Worm (Caenorhabditis elegans) whole organism, L2 larva: ENCODE data around the gene atat-2.
A peak's percentile ranks its signal among the peaks of the same experiment; 100 is the strongest.

Experiments used
- C34F6.9 ChIP-seq: fragments of 150-350 bp; optimal IDR thresholded peaks from 2 replicates; lab custom pipeline; 2014; ENCODE audit warnings: missing biosample characterization, missing genetic modification characterization
- F13H6.1 ChIP-seq: sonication (generic microtip); optimal IDR thresholded peaks from 2 replicates; lab custom pipeline; 2016; ENCODE audit warnings: missing genetic modification characterization, missing compliant biosample characterization
- R02D3.7 ChIP-seq: fragments of 150-350 bp; optimal IDR thresholded peaks from 2 replicates; lab custom pipeline; 2014; ENCODE audit warnings: missing biosample characterization, missing genetic modification characterization
- Y55F3AM.14 ChIP-seq: fragments of 200-800 bp; sonication (Bioruptor generic); optimal IDR thresholded peaks from 2 replicates; lab custom pipeline; 2018; ENCODE audit warnings: mild to moderate bottlenecking, missing genetic modification characterization, missing compliant biosample characterization
- ZK546.5 ChIP-seq: sonication (generic microtip); optimal IDR thresholded peaks from 2 replicates; lab custom pipeline; 2017; ENCODE audit warnings: missing biosample characterization, missing genetic modification characterization
- alr-1 ChIP-seq: fragments of 150-350 bp; optimal IDR thresholded peaks from 2 replicates; lab custom pipeline; 2014; ENCODE audit warnings: missing biosample characterization, missing genetic modification characterization
- aly-2 ChIP-seq: fragments of 150-350 bp; optimal IDR thresholded peaks from 2 replicates; lab custom pipeline; 2014; ENCODE audit warnings: missing biosample characterization, missing genetic modification characterization
- ama-1 ChIP-seq: fragments of 150-350 bp; optimal IDR thresholded peaks from 2 replicates; lab custom pipeline; 2018; ENCODE audit warnings: inconsistent platforms
- blmp-1 ChIP-seq: sonication (generic microtip); optimal IDR thresholded peaks from 2 replicates; lab custom pipeline; 2017; ENCODE audit warnings: missing genetic modification characterization, mild to moderate bottlenecking, missing compliant biosample characterization, antibody characterized with exemption, moderate library complexity; ENCODE audit not compliant: insufficient read depth
- ceh-16 ChIP-seq: fragments of 150-350 bp; optimal IDR thresholded peaks from 2 replicates; lab custom pipeline; 2014; ENCODE audit warnings: missing biosample characterization, missing genetic modification characterization
- ceh-82 ChIP-seq: fragments of 150-350 bp; optimal IDR thresholded peaks from 2 replicates; lab custom pipeline; 2014; ENCODE audit warnings: missing biosample characterization, missing genetic modification characterization
- crh-2 ChIP-seq: sonication (generic microtip); optimal IDR thresholded peaks from 2 replicates; lab custom pipeline; 2017; ENCODE audit warnings: missing biosample characterization, missing genetic modification characterization
- dmd-4 ChIP-seq: sonication (generic microtip); optimal IDR thresholded peaks from 2 replicates; lab custom pipeline; 2017; ENCODE audit warnings: missing biosample characterization, missing genetic modification characterization
- egl-27 ChIP-seq: sonication (generic microtip); optimal IDR thresholded peaks from 3 replicates; lab custom pipeline; 2017; ENCODE audit warnings: missing biosample characterization, missing genetic modification reagents, missing genetic modification characterization
- elt-1 ChIP-seq: fragments of 150-350 bp; optimal IDR thresholded peaks from 2 replicates; lab custom pipeline; 2014; ENCODE audit warnings: missing biosample characterization, missing genetic modification characterization
- elt-3 ChIP-seq: sonication (generic microtip); optimal IDR thresholded peaks from 2 replicates; lab custom pipeline; 2017; ENCODE audit warnings: missing biosample characterization, missing genetic modification characterization
- fos-1 ChIP-seq: fragments of 150-350 bp; optimal IDR thresholded peaks from 2 replicates; lab custom pipeline; 2014; ENCODE audit warnings: missing biosample characterization, missing genetic modification characterization
- gmeb-1 ChIP-seq: fragments of 150-350 bp; optimal IDR thresholded peaks from 2 replicates; lab custom pipeline; 2014; ENCODE audit warnings: missing biosample characterization, missing genetic modification characterization
- lin-11 ChIP-seq: fragments of 150-350 bp; sonication (generic microtip); optimal IDR thresholded peaks from 2 replicates; lab custom pipeline; 2014; ENCODE audit warnings: missing biosample characterization, missing genetic modification characterization, inconsistent platforms, mixed read lengths
- lin-13 ChIP-seq: fragments of 150-350 bp; optimal IDR thresholded peaks from 2 replicates; lab custom pipeline; 2014; ENCODE audit warnings: missing biosample characterization, missing genetic modification reagents, missing genetic modification characterization
- lin-39 ChIP-seq: fragments of 150-350 bp; optimal IDR thresholded peaks from 2 replicates; lab custom pipeline; 2014; ENCODE audit warnings: missing biosample characterization, missing genetic modification reagents, missing genetic modification characterization
- lsy-2 ChIP-seq, 2 experiments: fragments of 150-350 bp in 1 of 2; sonication (generic microtip) in 1 of 2; optimal IDR thresholded peaks; 2 replicates each; lab custom pipeline; 2014 to 2017; ENCODE audit warnings: missing biosample characterization in 2 of 2, missing genetic modification characterization in 2 of 2
- mab-5 ChIP-seq: fragments of 150-350 bp; optimal IDR thresholded peaks from 2 replicates; lab custom pipeline; 2014; ENCODE audit warnings: missing biosample characterization, missing genetic modification characterization
- mbf-1 ChIP-seq: sonication (generic microtip); optimal IDR thresholded peaks from 2 replicates; lab custom pipeline; 2017; ENCODE audit warnings: missing biosample characterization, missing genetic modification characterization
- mdl-1 ChIP-seq, 2 experiments: fragments of 150-350 bp in 1 of 2; sonication (generic microtip) in 1 of 2; optimal IDR thresholded peaks; 2 replicates each; lab custom pipeline; 2017; ENCODE audit warnings: missing biosample characterization in 2 of 2, missing genetic modification characterization in 2 of 2
- nhr-10 ChIP-seq: sonication (generic microtip); optimal IDR thresholded peaks from 2 replicates; lab custom pipeline; 2017; ENCODE audit warnings: missing biosample characterization, missing genetic modification characterization
- nhr-11 ChIP-seq: fragments of 150-350 bp; optimal IDR thresholded peaks from 2 replicates; lab custom pipeline; 2014; ENCODE audit warnings: missing biosample characterization, missing genetic modification characterization
- nhr-12 ChIP-seq: fragments of 150-350 bp; optimal IDR thresholded peaks from 2 replicates; lab custom pipeline; 2014; ENCODE audit warnings: missing biosample characterization, missing genetic modification characterization
- nhr-129 ChIP-seq: fragments of 150-350 bp; optimal IDR thresholded peaks from 2 replicates; lab custom pipeline; 2014; ENCODE audit warnings: missing biosample characterization, missing genetic modification characterization
- nhr-21 ChIP-seq: fragments of 150-350 bp; optimal IDR thresholded peaks from 2 replicates; lab custom pipeline; 2014; ENCODE audit warnings: missing biosample characterization, missing genetic modification characterization
- nhr-23 ChIP-seq: fragments of 150-350 bp; optimal IDR thresholded peaks from 2 replicates; lab custom pipeline; 2014; ENCODE audit warnings: missing biosample characterization, missing genetic modification reagents, missing genetic modification characterization
- nhr-237 ChIP-seq: fragments of 150-350 bp; optimal IDR thresholded peaks from 2 replicates; lab custom pipeline; 2014; ENCODE audit warnings: missing biosample characterization, missing genetic modification characterization
- nhr-25 ChIP-seq: fragments of 150-350 bp; sonication (generic microtip); optimal IDR thresholded peaks from 3 replicates; lab custom pipeline; 2014; ENCODE audit warnings: missing biosample characterization, missing genetic modification characterization
- nhr-6 ChIP-seq: fragments of 150-350 bp; optimal IDR thresholded peaks from 2 replicates; lab custom pipeline; 2014; ENCODE audit warnings: missing biosample characterization, missing genetic modification characterization
- nhr-77 ChIP-seq: fragments of 150-350 bp; optimal IDR thresholded peaks from 2 replicates; lab custom pipeline; 2014; ENCODE audit warnings: missing biosample characterization, missing genetic modification characterization
- peb-1 ChIP-seq: fragments of 150-350 bp; optimal IDR thresholded peaks from 2 replicates; lab custom pipeline; 2014; ENCODE audit warnings: missing biosample characterization, missing genetic modification characterization
- sem-4 ChIP-seq: fragments of 150-350 bp; optimal IDR thresholded peaks from 2 replicates; lab custom pipeline; 2014; ENCODE audit warnings: missing biosample characterization, missing genetic modification reagents, missing genetic modification characterization
- skn-1 ChIP-seq: sonication (generic microtip); optimal IDR thresholded peaks from 2 replicates; lab custom pipeline; 2017; ENCODE audit warnings: missing biosample characterization, missing genetic modification characterization
- sma-3 ChIP-seq: sonication (generic microtip); optimal IDR thresholded peaks from 2 replicates; lab custom pipeline; 2016; ENCODE audit warnings: missing genetic modification reagents, missing genetic modification characterization, missing compliant biosample characterization
- sma-9 ChIP-seq, 2 experiments: fragments of 150-350 bp in 1 of 2; sonication (generic microtip) in 1 of 2; optimal IDR thresholded peaks; 2 replicates each; lab custom pipeline; 2014 to 2016; ENCODE audit warnings: missing genetic modification characterization in 2 of 2, mild to moderate bottlenecking in 1 of 2, missing biosample characterization in 1 of 2, missing compliant biosample characterization in 1 of 2, missing genetic modification reagents in 1 of 2, moderate library complexity in 1 of 2
- snpc-4 ChIP-seq: fragments of 150-350 bp; optimal IDR thresholded peaks from 2 replicates; lab custom pipeline; 2014; ENCODE audit warnings: missing biosample characterization, missing genetic modification characterization
- unc-39 ChIP-seq: fragments of 150-350 bp; optimal IDR thresholded peaks from 2 replicates; lab custom pipeline; 2014; ENCODE audit warnings: missing biosample characterization, missing genetic modification characterization
- unc-55 ChIP-seq: fragments of 150-350 bp; sonication (generic microtip); optimal IDR thresholded peaks from 3 replicates; lab custom pipeline; 2014; ENCODE audit warnings: missing biosample characterization, missing genetic modification reagents, missing genetic modification characterization
- unc-62 ChIP-seq: fragments of 150-350 bp; optimal IDR thresholded peaks from 2 replicates; lab custom pipeline; 2014; ENCODE audit warnings: missing biosample characterization, missing genetic modification reagents, missing genetic modification characterization
- zag-1 ChIP-seq: fragments of 150-350 bp; optimal IDR thresholded peaks from 2 replicates; lab custom pipeline; 2014; ENCODE audit warnings: missing biosample characterization, missing genetic modification characterization
- ztf-1 ChIP-seq: fragments of 200-800 bp; sonication (Bioruptor generic); conservative IDR thresholded peaks from 2 replicates; pipeline ENCODE4 v1.3.6; 2022; ENCODE audit warnings: missing genetic modification characterization, missing compliant biosample characterization
- ztf-11 ChIP-seq: sonication (generic microtip); optimal IDR thresholded peaks from 2 replicates; lab custom pipeline; 2017; ENCODE audit warnings: missing biosample characterization, missing genetic modification characterization
- ztf-4 ChIP-seq: fragments of 150-350 bp; optimal IDR thresholded peaks from 2 replicates; lab custom pipeline; 2014; ENCODE audit warnings: missing biosample characterization, missing genetic modification characterization

atat-2 gene

DNA sequence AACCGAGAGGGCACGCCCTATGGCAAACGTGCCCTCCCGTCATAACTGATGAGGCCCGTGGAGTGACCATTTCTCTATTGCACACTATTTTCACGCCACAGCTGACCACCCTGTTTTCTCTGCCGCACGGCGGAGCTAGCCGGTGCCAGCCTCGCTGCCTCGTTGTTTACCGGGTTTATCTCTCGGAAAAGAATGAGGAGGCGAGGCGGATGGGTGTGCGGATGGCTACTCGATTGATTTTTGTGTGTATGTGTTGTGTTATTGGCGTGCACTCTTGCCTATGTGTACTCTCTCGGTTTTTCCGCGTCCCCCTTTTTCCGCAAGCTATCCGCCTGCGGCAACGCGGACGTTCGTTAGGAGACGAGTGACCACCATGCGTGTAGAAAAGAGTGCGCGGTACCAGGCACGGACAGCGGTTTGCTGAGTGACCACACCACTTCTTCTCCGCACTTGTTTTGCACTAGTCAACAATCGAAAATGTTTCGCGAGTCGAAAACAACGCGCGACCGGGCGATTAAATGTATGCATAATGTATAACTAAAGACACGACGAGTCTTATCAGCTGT is 36.8 kb upstream of the atat-2 start:
- peak; percentile 20 for TF ChIP-seq unc-62
- TF ChIP-seq Y55F3AM.14 (GFP tag; lab: Kevin White, UChicago): peak; percentile 98
- no peak for TF ChIP-seq ceh-16
- TF ChIP-seq zag-1 (tag; lab: Kevin White, UChicago): peak; percentile 63
- no peak for TF ChIP-seq skn-1 (tag; lab: Kevin White, UChicago)
- peak; percentile 46 for TF ChIP-seq nhr-129 (tag; lab: Kevin White, UChicago)
- TF ChIP-seq fos-1 (tag; lab: Kevin White, UChicago): peak; percentile 49
- TF ChIP-seq nhr-23: no peak
- TF ChIP-seq gmeb-1 (tag; lab: Kevin White, UChicago): no peak
- TF ChIP-seq nhr-237: no peak
- TF ChIP-seq nhr-25: no peak
- peak; percentile 83 for TF ChIP-seq nhr-21
- TF ChIP-seq nhr-12: no peak
- peak; percentile 68 to 81 for TF ChIP-seq mdl-1 (tag; optimal IDR thresholded peaks at IDR 0.05; lab: Kevin White, UChicago)
- no peak for TF ChIP-seq R02D3.7 (tag; lab: Kevin White, UChicago)
- TF ChIP-seq F13H6.1: peak; percentile 100
- peak; percentile 76 for TF ChIP-seq egl-27 (tag; lab: Kevin White, UChicago)
- peak; percentile 41 for TF ChIP-seq unc-55
- TF ChIP-seq unc-39 (tag; lab: Kevin White, UChicago): no peak
- peak; percentile 58 for TF ChIP-seq sma-3 (GFP tag; lab: Kevin White, UChicago)
- peak in 1 of 2 experiments; percentile 76 for TF ChIP-seq lsy-2 (tag; optimal IDR thresholded peaks at IDR 0.05; lab: Kevin White, UChicago)
- peak; percentile 3 for TF ChIP-seq lin-13 (GFP tag; lab: Kevin White, UChicago)
- TF ChIP-seq nhr-77: no peak
- TF ChIP-seq nhr-10 (tag; lab: Kevin White, UChicago): no peak
- no peak for TF ChIP-seq dmd-4 (tag; lab: Kevin White, UChicago)
- TF ChIP-seq peb-1 (tag; lab: Kevin White, UChicago): peak; percentile 94
- TF ChIP-seq ZK546.5: no peak
- peak; percentile 66 for TF ChIP-seq lin-39 (tag; lab: Kevin White, UChicago)
- no peak for TF ChIP-seq aly-2 (tag; lab: Kevin White, UChicago)
- no peak for TF ChIP-seq ceh-82 (tag; lab: Kevin White, UChicago)
- TF ChIP-seq ama-1 (lab: Kevin White, UChicago): no peak
- TF ChIP-seq ztf-4: no peak
- no peak for TF ChIP-seq nhr-6 (tag; lab: Kevin White, UChicago)
- no peak for TF ChIP-seq mbf-1 (tag; lab: Kevin White, UChicago)
- TF ChIP-seq lin-11: peak; percentile 47
- TF ChIP-seq sem-4: peak; percentile 91
- TF ChIP-seq elt-1 (tag; lab: Kevin White, UChicago): no peak
- no peak for TF ChIP-seq nhr-11 (tag; lab: Kevin White, UChicago)
- no peak for TF ChIP-seq blmp-1 (tag; lab: Kevin White, UChicago)
- no peak for TF ChIP-seq snpc-4
- TF ChIP-seq ztf-11 (tag; lab: Kevin White, UChicago): no peak
- TF ChIP-seq C34F6.9 (tag; lab: Kevin White, UChicago): peak; percentile 51
- TF ChIP-seq sma-9 (GFP tag; optimal IDR thresholded peaks at IDR 0.05; lab: Kevin White, UChicago): peak; percentile 87
- no peak for TF ChIP-seq sma-9 (tag; optimal IDR thresholded peaks at IDR 0.05; lab: Kevin White, UChicago)
- peak; percentile 68 for TF ChIP-seq crh-2 (tag; lab: Kevin White, UChicago)
- TF ChIP-seq ztf-1: no peak
- no peak for TF ChIP-seq elt-3 (tag; lab: Kevin White, UChicago)

DNA sequence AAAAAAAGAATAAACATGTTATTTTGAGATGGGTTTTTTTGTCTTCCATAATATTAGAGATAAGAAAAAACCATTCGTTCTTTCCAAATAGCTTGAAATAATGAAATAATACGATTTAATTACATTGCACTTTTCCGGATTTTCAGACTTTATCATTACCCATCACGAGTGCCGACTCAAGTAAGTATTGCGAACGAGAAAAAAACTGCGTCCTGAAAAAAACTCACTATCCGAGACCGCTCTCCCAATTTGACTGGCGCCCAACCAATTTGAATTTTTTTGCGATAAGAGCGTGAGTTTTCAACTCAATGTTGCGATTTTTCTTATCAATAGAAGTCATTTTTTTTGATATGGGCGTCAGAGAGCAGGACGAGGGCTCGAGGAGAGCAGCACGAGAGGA is 35.9 kb upstream of the atat-2 start:
- no peak for TF ChIP-seq mab-5 (tag; lab: Kevin White, UChicago)
- peak; percentile 54 for TF ChIP-seq fos-1 (tag; lab: Kevin White, UChicago)
- no peak for TF ChIP-seq nhr-11 (tag; lab: Kevin White, UChicago)
- no peak for TF ChIP-seq R02D3.7 (tag; lab: Kevin White, UChicago)
- TF ChIP-seq mdl-1 (tag; optimal IDR thresholded peaks at IDR 0.05; lab: Kevin White, UChicago): no peak
- no peak for TF ChIP-seq dmd-4 (tag; lab: Kevin White, UChicago)
- TF ChIP-seq nhr-21: no peak
- no peak for TF ChIP-seq alr-1 (tag; lab: Kevin White, UChicago)
- no peak for TF ChIP-seq mbf-1 (tag; lab: Kevin White, UChicago)
- TF ChIP-seq elt-1 (tag; lab: Kevin White, UChicago): no peak
- peak; percentile 37 for TF ChIP-seq F13H6.1
- no peak for TF ChIP-seq nhr-10 (tag; lab: Kevin White, UChicago)
- no peak for TF ChIP-seq blmp-1 (tag; lab: Kevin White, UChicago)
- TF ChIP-seq crh-2 (tag; lab: Kevin White, UChicago): peak; percentile 23
- TF ChIP-seq sma-9 (GFP tag; optimal IDR thresholded peaks at IDR 0.05; lab: Kevin White, UChicago): no peak
- no peak for TF ChIP-seq sma-9 (tag; optimal IDR thresholded peaks at IDR 0.05; lab: Kevin White, UChicago)
- no peak for TF ChIP-seq nhr-12
- TF ChIP-seq lin-13 (GFP tag; lab: Kevin White, UChicago): no peak
- no peak for TF ChIP-seq ceh-82 (tag; lab: Kevin White, UChicago)
- no peak for TF ChIP-seq sem-4
- no peak for TF ChIP-seq lsy-2 (tag; optimal IDR thresholded peaks at IDR 0.05; lab: Kevin White, UChicago)
- peak; percentile 2 for TF ChIP-seq gmeb-1 (tag; lab: Kevin White, UChicago)
- TF ChIP-seq sma-3 (GFP tag; lab: Kevin White, UChicago): no peak
- no peak for TF ChIP-seq Y55F3AM.14 (GFP tag; lab: Kevin White, UChicago)
- TF ChIP-seq egl-27 (tag; lab: Kevin White, UChicago): no peak
- TF ChIP-seq, all 48 proteins: peak for 4
